Worm (Caenorhabditis elegans) whole organism, young adult: ENCODE results near the gene F20G2.2.

Experiments used
- Y67H2A.10 ChIP-seq: fragments of 200-800 bp; sonication (Bioruptor generic); conservative IDR thresholded peaks from 2 replicates; pipeline ENCODE4 v1.3.6; 2022; ENCODE audit warnings: missing genetic modification reagents, missing genetic modification characterization, missing compliant biosample characterization
- ama-1 ChIP-seq, 3 experiments: fragments of 150-350 bp in 1 of 3; sonication (generic microtip) in 2 of 3; optimal IDR thresholded peaks; 2 replicates each; lab custom pipeline; 2014 to 2018; ENCODE audit warnings: missing biosample characterization in 2 of 3, missing genetic modification characterization in 2 of 3, missing genetic modification reagents in 2 of 3
- athp-1 ChIP-seq: sonication (generic microtip); optimal IDR thresholded peaks from 2 replicates; lab custom pipeline; 2017; ENCODE audit warnings: mild to moderate bottlenecking, missing genetic modification characterization, missing compliant biosample characterization
- gei-17 ChIP-seq: fragments of 200-800 bp; sonication (Bioruptor generic); optimal IDR thresholded peaks from 2 replicates; lab custom pipeline; 2018; ENCODE audit warnings: mild to moderate bottlenecking, missing genetic modification characterization, missing compliant biosample characterization
- hlh-26 ChIP-seq: fragments of 200-800 bp; sonication (Bioruptor generic); conservative IDR thresholded peaks from 2 replicates; pipeline ENCODE4 v1.3.6; 2022; ENCODE audit warnings: missing genetic modification reagents, missing genetic modification characterization, missing compliant biosample characterization
- nfya-1 ChIP-seq: sonication (generic microtip); optimal IDR thresholded peaks from 2 replicates; lab custom pipeline; 2017; ENCODE audit warnings: antibody characterized with exemption, missing compliant biosample characterization, missing genetic modification characterization, borderline replicate concordance; ENCODE audit not compliant: insufficient read depth
- pbrm-1 ChIP-seq: fragments of 200-800 bp; sonication (Bioruptor generic); IDR thresholded peaks from 2 replicates; pipeline ENCODE4 v1.3.6; 2022; ENCODE audit warnings: missing genetic modification reagents, missing genetic modification characterization, missing compliant biosample characterization
- rec-8 ChIP-seq, 2 experiments: sonication (generic microtip); optimal IDR thresholded peaks; 2 replicates each; lab custom pipeline; 2016; ENCODE audit warnings: mild to moderate bottlenecking in 2 of 2, missing genetic modification characterization in 2 of 2, missing genetic modification reagents in 2 of 2, missing genotype in 2 of 2, missing biosample characterization in 1 of 2, missing compliant biosample characterization in 1 of 2, moderate library complexity in 1 of 2
- repo-1 ChIP-seq: sonication (generic microtip); optimal IDR thresholded peaks from 2 replicates; lab custom pipeline; 2017; ENCODE audit warnings: mild to moderate bottlenecking, missing genetic modification characterization, missing compliant biosample characterization
- snpc-4 ChIP-seq, 5 experiments: fragments of 150-350 bp in 1 of 5; sonication (generic microtip) in 4 of 5; optimal IDR thresholded peaks; 2 replicates each; lab custom pipeline; 2014 to 2018; ENCODE audit warnings: missing genetic modification characterization in 5 of 5, missing biosample characterization in 3 of 5, antibody characterized with exemption in 2 of 5, mild to moderate bottlenecking in 2 of 5, missing compliant biosample characterization in 2 of 5, missing genotype in 2 of 5, moderate library complexity in 2 of 5, missing genetic modification reagents in 1 of 5
- unc-130 ChIP-seq: sonication (generic microtip); optimal IDR thresholded peaks from 2 replicates; lab custom pipeline; 2016; ENCODE audit warnings: missing genetic modification reagents, missing genetic modification characterization, missing compliant biosample characterization
- ztf-6 ChIP-seq: fragments of 200-800 bp; sonication (Bioruptor generic); IDR thresholded peaks from 2 replicates; pipeline ENCODE4 v1.3.6; 2022; ENCODE audit warnings: missing genetic modification reagents, missing genetic modification characterization, missing compliant biosample characterization

ce11 chrV:13738374-13738773, 17.8 kb downstream of the F20G2.2 start, which contains the start of gene irg-5:
- no peak for TF ChIP-seq Y67H2A.10 (GFP tag; lab: Robert Waterston, UW)
- TF ChIP-seq repo-1, result no peak
- no peak for TF ChIP-seq snpc-4 (GFP tag; optimal IDR thresholded peaks at IDR 0.05; lab: Kevin White, UChicago)
- no peak for TF ChIP-seq snpc-4 (tag; optimal IDR thresholded peaks at IDR 0.05; lab: Kevin White, UChicago)
- TF ChIP-seq athp-1 (tag; lab: Kevin White, UChicago), result no peak
- TF ChIP-seq rec-8 (tag; optimal IDR thresholded peaks at IDR 0.05; lab: Kevin White, UChicago), result no peak
- TF ChIP-seq ama-1 (optimal IDR thresholded peaks at IDR 0.05; lab: Kevin White, UChicago), result no peak
- TF ChIP-seq ama-1 (GFP tag; optimal IDR thresholded peaks at IDR 0.05; lab: Kevin White, UChicago), result no peak
- TF ChIP-seq hlh-26 (GFP tag; lab: Robert Waterston, UW), result no peak
- no peak for TF ChIP-seq pbrm-1 (GFP tag; lab: Robert Waterston, UW)
- TF ChIP-seq unc-130, result no peak
- no peak for TF ChIP-seq gei-17 (GFP tag; lab: Kevin White, UChicago)
- TF ChIP-seq nfya-1, result no peak
- no peak for TF ChIP-seq ztf-6 (GFP tag; lab: Robert Waterston, UW)
